Worm (Caenorhabditis elegans): ENCODE data around the gene sfxn-5.

sfxn-5 gene

DNA sequence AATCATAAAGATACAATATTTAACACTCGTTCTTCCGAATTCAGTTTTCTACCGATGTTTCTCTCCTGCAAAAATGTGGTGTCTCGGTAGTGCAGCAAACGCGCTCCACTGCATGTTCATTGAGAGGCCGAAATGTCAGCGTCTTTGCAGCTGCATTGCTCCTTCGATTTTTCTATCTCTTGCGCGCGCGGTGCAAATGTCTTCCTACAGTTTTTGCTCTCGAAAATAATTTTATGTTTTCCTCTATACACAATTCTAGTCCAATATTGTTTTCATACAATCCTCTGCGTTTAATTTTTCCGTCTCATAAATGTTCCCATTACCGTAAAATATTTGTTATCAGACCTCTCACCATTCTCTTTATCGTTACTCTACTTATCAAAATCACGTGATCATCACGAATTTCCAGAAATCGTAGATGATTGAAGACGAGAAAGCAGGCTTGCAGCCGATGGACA is 42.5 kb downstream of the sfxn-5 start, which contains the start of gene ufd-2 (continued):
- TF ChIP-seq skn-1 (tag; optimal IDR thresholded peaks at IDR 0.05) (peak; percentile 89), unc-86 (tag; optimal IDR thresholded peaks at IDR 0.05) (peak; percentile 46), lsy-2 (tag; optimal IDR thresholded peaks at IDR 0.05) (peak; percentile 67 to 89), efl-1 (optimal IDR thresholded peaks at IDR 0.05) (peak; percentile 77 to 81), efl-1 (GFP tag; optimal IDR thresholded peaks at IDR 0.05 in 1 of 2) (peak; percentile 70 to 96), C04F5.9 (tag; optimal IDR thresholded peaks at IDR 0.05) (peak; percentile 11), ceh-82 (tag; optimal IDR thresholded peaks at IDR 0.05) (peak; percentile 45 to 76 (median 74)), nhr-11 (tag; optimal IDR thresholded peaks at IDR 0.05) (no peak), mep-1 (tag; optimal IDR thresholded peaks at IDR 0.05) (peak; percentile 70), nhr-77 (tag; optimal IDR thresholded peaks at IDR 0.05) (peak; percentile 67), dpl-1 (GFP tag; optimal IDR thresholded peaks at IDR 0.05) (peak; percentile 61 to 75 (median 66)), nhr-85 (tag) (peak; percentile 60), fos-1 (tag; optimal IDR thresholded peaks at IDR 0.05) (peak; percentile 17), lin-14 (GFP tag; optimal IDR thresholded peaks at IDR 0.05) (peak; percentile 80), hlh-4 (tag; optimal IDR thresholded peaks at IDR 0.05) (no peak), grh-1 (GFP tag; IDR thresholded peaks at IDR 0.05) (no peak), pax-3 (tag; optimal IDR thresholded peaks at IDR 0.05) (peak; percentile 60), ama-1 (optimal IDR thresholded peaks at IDR 0.05) (no peak), nhr-47 (tag; optimal IDR thresholded peaks at IDR 0.05) (peak; percentile 64), nhr-19 (GFP tag; conservative IDR thresholded peaks at IDR 0.05) (peak; percentile 44), ztf-11 (tag; optimal IDR thresholded peaks at IDR 0.05) (peak in 1 of 2 experiments; percentile 25), lin-35 (GFP tag; optimal IDR thresholded peaks at IDR 0.05) (peak; percentile 72 to 83), mab-9 (GFP tag; IDR thresholded peaks at IDR 0.05) (no peak), isw-1 (GFP tag; IDR thresholded peaks at IDR 0.05) (peak; percentile 22), vab-15 (tag; optimal IDR thresholded peaks at IDR 0.05) (peak; percentile 77), nhr-71 (tag; optimal IDR thresholded peaks at IDR 0.05) (peak; percentile 74), C16A3.4 (tag; optimal IDR thresholded peaks at IDR 0.05) (peak; percentile 85), hlh-17 (GFP tag; optimal IDR thresholded peaks at IDR 0.05; ENCODE audit: borderline replicate concordance) (no peak), nhr-76 (tag; optimal IDR thresholded peaks at IDR 0.05) (no peak), unc-130 (tag; optimal IDR thresholded peaks at IDR 0.05) (peak; percentile 16), aha-1 (tag; optimal IDR thresholded peaks at IDR 0.05) (no peak), fkh-8 (tag; optimal IDR thresholded peaks at IDR 0.05) (peak; percentile 70), jun-1 (tag; optimal IDR thresholded peaks at IDR 0.05) (peak; percentile 50), ces-1 (GFP tag; optimal IDR thresholded peaks at IDR 0.05) (no peak), aly-2 (tag; optimal IDR thresholded peaks at IDR 0.05) (no peak), ets-5 (GFP tag; IDR thresholded peaks at IDR 0.05) (no peak), lin-13 (GFP tag; optimal IDR thresholded peaks at IDR 0.05) (peak; percentile 53), lir-3 (tag; optimal IDR thresholded peaks at IDR 0.05; ENCODE audit: poor library complexity) (peak; percentile 68)

DNA sequence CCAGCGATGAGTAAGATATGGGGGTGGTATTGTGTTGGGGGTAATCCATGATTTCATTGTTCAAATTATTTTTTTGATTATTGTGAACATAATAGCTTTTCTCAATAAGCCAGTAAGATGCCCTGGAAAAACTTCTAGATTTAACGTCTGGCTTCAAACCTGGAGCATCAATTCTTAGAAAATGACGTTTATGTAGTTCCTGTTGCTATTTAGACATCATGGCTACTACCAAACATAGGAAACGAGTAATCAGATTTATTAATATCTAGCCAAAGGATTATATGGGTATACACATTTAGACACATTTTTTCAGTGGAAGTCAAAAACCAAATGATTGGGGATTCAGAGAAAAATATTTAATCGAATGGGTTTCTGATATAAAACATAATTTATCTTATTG is 45.3 kb downstream of the sfxn-5 start:
- no peak for TF ChIP-seq ceh-8 (GFP tag; optimal IDR thresholded peaks at IDR 0.05)
- TF ChIP-seq elt-2 (tag; optimal IDR thresholded peaks at IDR 0.05), result no peak
- no peak for TF ChIP-seq lin-13 (GFP tag; optimal IDR thresholded peaks at IDR 0.05)
- peak; percentile 47 for TF ChIP-seq fkh-8 (tag; optimal IDR thresholded peaks at IDR 0.05)
- peak; percentile 41 for TF ChIP-seq nhr-71 (tag; optimal IDR thresholded peaks at IDR 0.05)
- TF ChIP-seq C34B4.2 (tag; optimal IDR thresholded peaks at IDR 0.05), result no peak
- no peak for TF ChIP-seq efl-3 (GFP tag; optimal IDR thresholded peaks at IDR 0.05)
- TF ChIP-seq nhr-11 (tag; optimal IDR thresholded peaks at IDR 0.05), result peak; percentile 66
- peak; percentile 55 for TF ChIP-seq nhr-47 (tag; optimal IDR thresholded peaks at IDR 0.05)
- TF ChIP-seq irx-1 (tag; optimal IDR thresholded peaks at IDR 0.05), result no peak
- TF ChIP-seq ceh-90 (tag; optimal IDR thresholded peaks at IDR 0.05), result no peak
- peak; percentile 64 for TF ChIP-seq egl-13 (tag; optimal IDR thresholded peaks at IDR 0.05)
- TF ChIP-seq dsc-1 (tag; optimal IDR thresholded peaks at IDR 0.05), result peak; percentile 95
- TF ChIP-seq pax-3 (tag; optimal IDR thresholded peaks at IDR 0.05), result no peak
- TF ChIP-seq lsy-2 (tag; optimal IDR thresholded peaks at IDR 0.05), result no peak

All from whole organism, L1 larva.